Worm (Caenorhabditis elegans) whole organism, L4 larva: ENCODE data around the gene egg-1.

Source experiments
- T26A8.4 ChIP-seq: fragments of 200-800 bp; sonication (Bioruptor generic); IDR thresholded peaks from 2 replicates; pipeline ENCODE4 v1.3.6; 2022; ENCODE audit warnings: missing genetic modification characterization, missing compliant biosample characterization
- Y75B8A.6 ChIP-seq: fragments of 200-800 bp; sonication (Bioruptor generic); IDR thresholded peaks from 2 replicates; pipeline ENCODE4 v1.3.6; 2022; ENCODE audit warnings: missing genetic modification reagents, missing genetic modification characterization, missing compliant biosample characterization
- ZK337.2 ChIP-seq: fragments of 200-800 bp; sonication (Bioruptor generic); IDR thresholded peaks from 2 replicates; pipeline ENCODE4 v1.3.6; 2022; ENCODE audit warnings: missing genetic modification reagents, missing genetic modification characterization, missing compliant biosample characterization
- arid-1 ChIP-seq: fragments of 200-800 bp; sonication (Bioruptor generic); conservative IDR thresholded peaks from 2 replicates; pipeline ENCODE4 v1.3.6; 2022; ENCODE audit warnings: missing genetic modification reagents, missing genetic modification characterization, missing compliant biosample characterization
- ces-1 ChIP-seq: fragments of 150-350 bp; sonication (generic microtip); optimal IDR thresholded peaks from 4 replicates; lab custom pipeline; 2014; ENCODE audit warnings: missing biosample characterization, missing genetic modification reagents, missing genetic modification characterization
- daf-8 ChIP-seq: fragments of 200-800 bp; sonication (Bioruptor generic); IDR thresholded peaks from 2 replicates; pipeline ENCODE4 v1.3.6; 2022; ENCODE audit warnings: missing genetic modification characterization, missing compliant biosample characterization
- dmd-6 ChIP-seq: fragments of 200-800 bp; sonication (Bioruptor generic); IDR thresholded peaks from 2 replicates; pipeline ENCODE4 v1.3.6; 2022; ENCODE audit warnings: missing genetic modification reagents, missing genetic modification characterization, missing compliant biosample characterization
- dmd-8 ChIP-seq: fragments of 200-800 bp; sonication (Bioruptor generic); IDR thresholded peaks from 2 replicates; pipeline ENCODE4 v1.3.6; 2022; ENCODE audit warnings: missing genetic modification characterization, missing compliant biosample characterization
- dve-1 ChIP-seq: sonication (generic microtip); optimal IDR thresholded peaks from 2 replicates; lab custom pipeline; 2017; ENCODE audit warnings: antibody characterized with exemption, mild to moderate bottlenecking, missing genetic modification characterization, missing compliant biosample characterization; ENCODE audit not compliant: insufficient read depth
- egl-27 ChIP-seq: sonication (generic microtip); optimal IDR thresholded peaks from 3 replicates; lab custom pipeline; 2017; ENCODE audit warnings: missing biosample characterization, missing genetic modification reagents, missing genetic modification characterization
- egl-43 ChIP-seq: fragments of 200-800 bp; sonication (Bioruptor generic); IDR thresholded peaks from 2 replicates; pipeline ENCODE4 v1.3.6; 2022; ENCODE audit warnings: missing genetic modification reagents, missing genetic modification characterization, missing compliant biosample characterization
- fkh-10 ChIP-seq: fragments of 150-350 bp; optimal IDR thresholded peaks from 2 replicates; lab custom pipeline; 2014; ENCODE audit warnings: missing biosample characterization, missing genetic modification reagents, missing genetic modification characterization
- fos-1 ChIP-seq: fragments of 150-350 bp; optimal IDR thresholded peaks from 2 replicates; lab custom pipeline; 2014; ENCODE audit warnings: missing biosample characterization, missing genetic modification characterization
- hif-1 ChIP-seq, 2 experiments: sonication (generic microtip); optimal IDR thresholded peaks; 2 replicates each; lab custom pipeline; 2016 to 2017; ENCODE audit warnings: missing compliant biosample characterization in 2 of 2, missing genetic modification characterization in 2 of 2, missing genetic modification reagents in 2 of 2, missing genotype in 2 of 2, mild to moderate bottlenecking in 1 of 2
- jun-1 ChIP-seq: fragments of 150-350 bp; optimal IDR thresholded peaks from 2 replicates; lab custom pipeline; 2014; ENCODE audit warnings: missing biosample characterization, missing genetic modification reagents, missing genetic modification characterization
- lin-1 ChIP-seq: fragments of 200-800 bp; sonication (Bioruptor generic); IDR thresholded peaks from 2 replicates; pipeline ENCODE4 v1.3.6; 2022; ENCODE audit warnings: missing genetic modification reagents, missing genetic modification characterization, missing compliant biosample characterization
- lin-15B ChIP-seq: fragments of 150-350 bp; sonication (generic microtip); optimal IDR thresholded peaks from 3 replicates; lab custom pipeline; 2014; ENCODE audit warnings: missing biosample characterization, missing genetic modification characterization
- lin-38 ChIP-seq: fragments of 200-800 bp; sonication (Bioruptor generic); IDR thresholded peaks from 2 replicates; pipeline ENCODE4 v1.3.6; 2022; ENCODE audit warnings: missing genetic modification reagents, missing genetic modification characterization, missing compliant biosample characterization
- madf-5 ChIP-seq, 2 experiments: fragments of 200-800 bp; sonication (Bioruptor generic); IDR thresholded peaks; 2 replicates each; pipeline ENCODE4 v1.3.6; 2022; ENCODE audit warnings: missing compliant biosample characterization in 2 of 2, missing genetic modification characterization in 2 of 2
- mep-1 ChIP-seq: fragments of 150-350 bp; sonication (generic microtip); optimal IDR thresholded peaks from 3 replicates; lab custom pipeline; 2014; ENCODE audit warnings: missing biosample characterization, missing genetic modification characterization
- mxl-3 ChIP-seq: fragments of 200-800 bp; sonication (Bioruptor generic); optimal IDR thresholded peaks from 2 replicates; lab custom pipeline; 2018; ENCODE audit warnings: mild to moderate bottlenecking, missing genetic modification characterization, missing compliant biosample characterization
- nhr-102 ChIP-seq: sonication (generic microtip); optimal IDR thresholded peaks from 2 replicates; lab custom pipeline; 2016; ENCODE audit warnings: mild to moderate bottlenecking, missing genetic modification characterization, moderate library complexity, missing compliant biosample characterization
- nhr-237 ChIP-seq: sonication (generic microtip); optimal IDR thresholded peaks from 2 replicates; lab custom pipeline; 2017; ENCODE audit warnings: missing biosample characterization, missing genetic modification characterization
- nhr-28 ChIP-seq: fragments of 150-350 bp; optimal IDR thresholded peaks from 2 replicates; lab custom pipeline; 2014; ENCODE audit warnings: missing biosample characterization, missing genetic modification characterization
- nhr-41 ChIP-seq: fragments of 200-800 bp; sonication (Bioruptor generic); IDR thresholded peaks from 2 replicates; pipeline ENCODE4 v1.3.6; 2022; ENCODE audit warnings: missing genetic modification reagents, missing genetic modification characterization, missing compliant biosample characterization
- nhr-6 ChIP-seq: fragments of 150-350 bp; optimal IDR thresholded peaks from 2 replicates; lab custom pipeline; 2014; ENCODE audit warnings: missing biosample characterization, missing genetic modification characterization
- nhr-77 ChIP-seq: fragments of 150-350 bp; optimal IDR thresholded peaks from 2 replicates; lab custom pipeline; 2014; ENCODE audit warnings: missing biosample characterization, missing genetic modification characterization
- pha-4 ChIP-seq, 2 experiments: fragments of 150-350 bp in 1 of 2; fragments of 200-800 bp in 1 of 2; sonication (Bioruptor generic) in 1 of 2; IDR thresholded peaks in 1 of 2; optimal IDR thresholded peaks in 1 of 2; 2 replicates each; pipeline versions ENCODE4 v1.3.6 to Lab custom; 2014 to 2022; ENCODE audit warnings: missing genetic modification characterization in 2 of 2, missing genetic modification reagents in 2 of 2, missing biosample characterization in 1 of 2, missing compliant biosample characterization in 1 of 2
- php-3 ChIP-seq: fragments of 200-800 bp; sonication (Bioruptor generic); IDR thresholded peaks from 2 replicates; pipeline ENCODE4 v1.3.6; 2022; ENCODE audit warnings: missing genetic modification reagents, missing genetic modification characterization, missing compliant biosample characterization
- rbr-2 ChIP-seq: sonication (generic microtip); optimal IDR thresholded peaks from 2 replicates; lab custom pipeline; 2016; ENCODE audit warnings: missing genotype, missing genetic modification characterization, missing compliant biosample characterization
- saeg-2 ChIP-seq: fragments of 200-800 bp; sonication (Bioruptor generic); IDR thresholded peaks from 2 replicates; pipeline ENCODE4 v1.3.6; 2022; ENCODE audit warnings: missing genetic modification reagents, missing genetic modification characterization, missing compliant biosample characterization
- set-16 ChIP-seq: fragments of 200-800 bp; sonication (Bioruptor generic); IDR thresholded peaks from 2 replicates; pipeline ENCODE4 v1.3.6; 2022; ENCODE audit warnings: missing genetic modification reagents, missing genetic modification characterization, missing compliant biosample characterization
- skn-1 ChIP-seq: fragments of 150-350 bp; optimal IDR thresholded peaks from 2 replicates; lab custom pipeline; 2014; ENCODE audit warnings: missing biosample characterization, missing genetic modification characterization
- spr-1 ChIP-seq: sonication (generic microtip); optimal IDR thresholded peaks from 2 replicates; lab custom pipeline; 2016; ENCODE audit warnings: mild to moderate bottlenecking, missing genetic modification characterization, missing compliant biosample characterization
- tra-1 ChIP-seq: fragments of 200-800 bp; sonication (Bioruptor generic); IDR thresholded peaks from 2 replicates; pipeline ENCODE4 v1.3.6; 2022; ENCODE audit warnings: missing genetic modification reagents, missing genetic modification characterization, missing compliant biosample characterization
- unc-130 ChIP-seq: sonication (generic microtip); optimal IDR thresholded peaks from 2 replicates; lab custom pipeline; 2016; ENCODE audit warnings: missing genetic modification reagents, missing genetic modification characterization, missing compliant biosample characterization

Gene egg-1

DNA sequence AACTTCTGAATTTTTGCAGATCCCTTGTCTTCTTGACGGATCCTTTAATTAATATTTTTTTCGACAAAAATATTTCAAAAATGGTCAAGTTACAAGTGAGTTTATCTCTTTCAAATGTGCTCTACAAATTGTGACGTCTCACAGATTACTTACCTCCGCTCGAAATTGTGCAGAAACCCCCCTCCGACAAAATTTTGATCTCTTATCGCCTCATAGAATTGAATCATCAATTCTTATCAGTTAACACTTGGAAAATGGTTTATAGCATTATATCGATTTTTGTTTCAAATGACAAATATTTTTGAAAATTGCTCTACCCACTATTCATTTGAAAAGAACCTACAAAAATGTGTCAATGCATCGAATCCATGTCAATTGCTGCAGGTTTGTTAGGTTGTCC is 6.9 kb downstream of the egg-1 start, which contains the start of gene B0244.10 (continued):
- TF ChIP-seq spr-1 (no peak), php-3 (peak; percentile 49; the same call in 1 of the 2 replicates), dve-1 (tag; lab: Kevin White, UChicago) (peak; percentile 63), dmd-6 (GFP tag; lab: Robert Waterston, UW) (peak; percentile 84), skn-1 (tag; lab: Kevin White, UChicago) (no peak), nhr-6 (tag; lab: Kevin White, UChicago) (no peak), egl-43 (GFP tag; lab: Robert Waterston, UW) (no peak)

DNA sequence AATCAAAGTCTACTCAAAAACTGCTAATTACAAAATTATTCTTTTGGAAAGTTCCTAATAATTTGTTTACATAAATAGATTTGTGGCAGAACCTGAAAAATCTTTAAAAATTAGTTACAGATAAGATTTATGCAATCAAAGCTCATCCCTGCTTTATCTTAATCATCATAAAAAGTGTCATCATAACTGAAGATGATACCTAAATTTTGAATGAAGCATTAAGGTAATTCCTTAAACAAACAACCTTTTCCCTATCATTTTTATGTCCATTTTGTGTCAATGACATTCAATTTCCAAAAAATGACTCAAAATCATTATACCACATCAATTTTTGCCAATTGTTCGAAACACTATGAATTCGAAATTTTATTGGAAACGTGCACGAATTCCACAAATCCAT is 9.7 kb downstream of the egg-1 start, which contains the start of gene B0244.6:
Gene B0244.6, plus strand, starts transcription at position 301 of the 400 bp plus-strand sequence.
- TF ChIP-seq dmd-8 (GFP tag; lab: Robert Waterston, UW) (no peak), dve-1 (tag; lab: Kevin White, UChicago) (peak; percentile 10)
- TF ChIP-seq, all 104 proteins: peak for 1

DNA sequence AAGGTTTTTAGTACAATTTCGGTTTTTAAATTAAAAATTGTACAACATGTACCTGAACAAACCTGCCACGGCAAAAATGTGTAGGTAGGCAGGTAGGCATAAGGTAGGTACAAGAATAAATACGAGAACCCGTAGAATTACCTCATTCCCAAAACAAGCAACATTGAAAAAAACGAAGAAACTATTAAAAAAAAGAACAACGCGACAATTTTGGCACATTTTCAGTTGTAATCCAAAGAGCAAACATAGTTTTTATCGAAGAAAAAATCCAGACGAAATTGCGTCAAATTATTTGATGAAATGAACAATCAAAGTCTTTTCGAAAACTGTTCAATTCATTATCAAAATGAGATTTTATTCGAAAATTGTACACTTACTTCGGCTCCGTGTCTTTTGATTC is 12.7 kb downstream of the egg-1 start, which contains the start of gene B0244.16:
Gene B0244.16, plus strand, starts transcription at position 301 of the 400 bp plus-strand sequence.
- TF ChIP-seq lin-1 (GFP tag; lab: Robert Waterston, UW) (no peak), T26A8.4 (GFP tag; lab: Robert Waterston, UW) (no peak), fkh-10 (GFP tag; lab: Kevin White, UChicago) (no peak), tra-1 (no peak), ZK337.2 (no peak), lin-15B (tag; lab: Kevin White, UChicago) (no peak), spr-1 (no peak), nhr-237 (tag; lab: Kevin White, UChicago) (no peak), nhr-102 (no peak), egl-27 (tag; lab: Kevin White, UChicago) (no peak), jun-1 (tag; lab: Kevin White, UChicago) (no peak), madf-5 (GFP tag; IDR thresholded peaks at IDR 0.05; lab: Robert Waterston, UW) (no peak), nhr-28 (tag; lab: Kevin White, UChicago) (no peak)
- TF ChIP-seq, all 104 proteins: peak for 0

DNA sequence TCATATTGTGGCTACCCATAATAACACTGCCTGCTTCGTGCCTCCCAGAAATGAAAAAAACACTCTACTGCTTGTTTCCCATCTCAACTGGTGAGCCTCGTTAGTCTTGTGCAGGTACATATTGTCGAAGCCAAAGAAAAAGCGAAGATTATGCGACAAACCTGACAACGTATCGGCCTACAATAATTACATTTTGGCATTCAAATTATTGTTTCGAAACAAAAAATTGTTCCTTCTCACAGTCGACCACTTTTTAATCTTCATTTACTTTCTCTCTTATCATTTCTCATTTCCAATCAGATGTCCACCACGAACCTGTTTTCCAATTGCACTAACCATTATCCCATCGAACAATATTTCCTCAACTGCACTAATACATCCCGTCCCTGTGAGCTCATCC is 15.1 kb downstream of the egg-1 start, which contains the start of gene B0244.15:
Gene B0244.15, plus strand, starts transcription at position 301 of the 400 bp plus-strand sequence.
- TF ChIP-seq lin-38 (no peak), daf-8 (GFP tag; lab: Robert Waterston, UW) (no peak), lin-15B (tag; lab: Kevin White, UChicago) (no peak), egl-27 (tag; lab: Kevin White, UChicago) (no peak), Y75B8A.6 (no peak)

DNA sequence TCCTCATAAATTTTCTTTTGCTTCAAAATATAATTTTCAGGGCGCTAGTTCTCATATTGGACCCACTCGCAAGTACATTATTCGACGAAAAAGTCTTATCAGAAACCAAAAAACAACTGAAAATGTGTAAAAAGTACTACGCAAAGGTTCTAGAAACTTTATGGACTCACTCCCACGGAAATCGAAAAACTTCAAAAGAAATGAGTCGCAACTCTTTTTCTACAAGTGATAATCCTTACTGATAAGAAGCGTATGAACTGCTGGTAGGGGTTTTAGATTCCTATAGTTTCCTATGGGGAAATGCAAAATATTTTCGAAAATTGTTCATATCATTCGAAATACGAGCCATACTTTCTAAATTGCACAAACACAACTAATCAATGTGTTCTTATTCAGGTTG is 16.6 kb downstream of the egg-1 start, which contains the start of gene B0244.5:
Gene B0244.5, plus strand, starts transcription at position 301 of the 400 bp plus-strand sequence.
- no peak for TF ChIP-seq nhr-102

DNA sequence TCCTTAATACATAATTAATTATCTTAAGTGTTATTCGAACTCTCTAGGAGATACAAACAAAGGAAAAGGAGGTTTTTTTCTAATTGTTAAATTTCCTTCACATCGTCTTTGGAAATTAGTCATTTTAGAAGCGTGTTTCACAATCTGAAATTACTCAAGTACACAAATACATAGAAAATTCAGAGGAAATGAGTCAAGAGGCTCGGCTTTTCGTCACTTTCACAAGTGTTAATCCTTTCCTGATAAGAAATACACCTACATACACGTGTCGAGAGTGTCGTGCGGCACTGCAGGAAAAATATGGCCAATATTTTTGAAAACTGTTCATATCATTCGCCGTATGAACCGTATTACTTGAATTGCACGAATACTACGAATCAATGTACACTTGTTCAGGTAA is 19.2 kb downstream of the egg-1 start, which contains the start of gene B0244.4:
Gene B0244.4, plus strand, starts transcription at position 301 of the 400 bp plus-strand sequence.
- no peak for TF ChIP-seq set-16
- TF ChIP-seq saeg-2: no peak
- no peak for TF ChIP-seq nhr-77 (tag; lab: Kevin White, UChicago)
- TF ChIP-seq rbr-2 (tag; lab: Kevin White, UChicago): no peak
- TF ChIP-seq nhr-237 (tag; lab: Kevin White, UChicago): no peak
- no peak for TF ChIP-seq unc-130
- TF ChIP-seq fos-1: no peak
- TF ChIP-seq arid-1: no peak
- no peak for TF ChIP-seq mep-1
- no peak for TF ChIP-seq mxl-3 (GFP tag; lab: Kevin White, UChicago)
- TF ChIP-seq nhr-41: no peak
- no peak for TF ChIP-seq hif-1 (tag; optimal IDR thresholded peaks at IDR 0.05; lab: Kevin White, UChicago)
- no peak for TF ChIP-seq pha-4 (GFP tag; IDR thresholded peaks at IDR 0.05; lab: Robert Waterston, UW)
- no peak for TF ChIP-seq pha-4 (tag; optimal IDR thresholded peaks at IDR 0.05; lab: Kevin White, UChicago)
- TF ChIP-seq T26A8.4 (GFP tag; lab: Robert Waterston, UW): no peak
- TF ChIP-seq ces-1: no peak
